Fruit fly (Drosophila melanogaster): ENCODE results near the gene CG14074.

DNA sequence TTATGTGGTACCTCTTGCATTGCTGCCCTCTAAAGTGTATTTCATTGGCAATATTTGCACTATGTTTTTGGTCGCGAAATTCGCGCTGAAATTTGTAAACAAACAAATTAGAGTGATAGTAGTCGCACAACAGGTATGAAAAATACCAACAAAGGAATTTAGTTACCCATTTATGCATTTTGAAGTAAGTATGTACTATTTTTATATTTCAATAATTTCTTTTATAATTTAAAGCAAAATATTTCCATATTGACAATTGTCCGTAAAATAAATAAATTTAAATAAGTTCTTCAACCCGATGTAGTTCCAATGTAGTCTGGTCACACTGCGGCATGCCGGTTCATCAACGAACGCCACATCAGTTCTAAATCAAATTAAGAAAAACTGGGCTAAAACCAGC, 6.4 kb downstream of the CG14074 start, which contains the start of the genes Rad9 and Uggt:
- TF ChIP-seq Sox102F (GFP tag; optimal IDR thresholded peaks at IDR 0.05) (no peak), CG14667 (GFP tag; IDR thresholded peaks at IDR 0.05) (no peak)
